Worm (Caenorhabditis elegans): ENCODE measurements around the gene C14A6.12.

C14A6.12 gene

DNA sequence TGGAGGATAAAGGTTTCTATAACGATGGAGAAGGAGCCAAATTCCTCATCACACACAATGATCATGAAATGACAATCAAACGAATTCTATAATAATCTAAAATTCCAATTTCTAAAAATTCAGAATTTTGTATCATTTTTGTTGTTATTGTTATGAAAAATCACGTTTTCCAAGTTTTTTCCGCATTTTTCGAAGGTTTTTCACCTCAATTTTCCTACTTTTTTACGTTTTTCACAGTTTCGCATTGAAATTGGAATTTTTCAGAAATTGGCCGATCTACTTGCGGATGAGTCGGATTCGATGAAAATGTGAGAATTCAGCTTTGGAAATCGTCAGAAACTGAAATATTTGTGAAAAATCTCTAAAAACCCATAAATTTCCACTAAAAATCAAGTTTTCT, 37.4 kb downstream of the C14A6.12 start, which contains the start of gene fbxa-210:
TSS of gene fbxa-210 (plus strand) at position 301 of the 400 bp plus-strand sequence.
- TF ChIP-seq pes-1 (GFP tag; IDR thresholded peaks at IDR 0.05) = no peak
- no peak for TF ChIP-seq ceh-13 (GFP tag; optimal IDR thresholded peaks at IDR 0.05)
- no peak for TF ChIP-seq hmbx-1 (tag; optimal IDR thresholded peaks at IDR 0.05)
- no peak for TF ChIP-seq aly-1 (tag; optimal IDR thresholded peaks at IDR 0.05)
- TF ChIP-seq flt-1 (GFP tag; IDR thresholded peaks at IDR 0.05) = no peak
- no peak for TF ChIP-seq hmg-4 (GFP tag; optimal IDR thresholded peaks at IDR 0.05)
- TF ChIP-seq sea-1 (GFP tag; conservative IDR thresholded peaks at IDR 0.05) = no peak
- TF ChIP-seq B0310.2 (tag; optimal IDR thresholded peaks at IDR 0.05) = no peak
- no peak for TF ChIP-seq hnd-1 (tag; optimal IDR thresholded peaks at IDR 0.05)
- TF ChIP-seq F13C5.2 (tag; optimal IDR thresholded peaks at IDR 0.05) = no peak
- no peak for TF ChIP-seq scrt-1 (GFP tag; IDR thresholded peaks at IDR 0.05)
- no peak for TF ChIP-seq ets-7 (tag; optimal IDR thresholded peaks at IDR 0.05)
- no peak for TF ChIP-seq tra-4 (tag; optimal IDR thresholded peaks at IDR 0.05)
- TF ChIP-seq ama-1 (optimal IDR thresholded peaks at IDR 0.05) = no peak
- TF ChIP-seq ceh-36 (tag; optimal IDR thresholded peaks at IDR 0.05) = no peak

DNA sequence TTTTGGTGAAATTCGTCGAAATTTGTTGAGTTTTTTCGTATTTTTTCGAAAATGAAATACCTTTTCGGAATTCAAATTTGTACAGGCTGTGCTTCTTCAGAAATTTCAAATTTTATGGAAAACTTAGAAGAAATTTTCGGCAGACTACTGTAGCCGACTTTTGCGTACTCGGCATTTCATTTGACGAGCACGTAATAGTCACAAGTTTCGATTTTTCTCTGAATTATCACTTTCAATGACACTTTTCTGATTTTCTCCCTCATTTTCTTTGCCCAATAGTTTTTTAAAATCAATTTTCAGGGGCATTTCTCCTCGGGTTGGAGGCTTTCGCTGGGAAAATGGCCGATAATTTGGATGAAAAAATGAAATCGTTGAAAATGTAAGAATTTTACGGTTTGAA, 38.8 kb downstream of the C14A6.12 start, which contains the start of gene fbxa-107:
TSS of gene fbxa-107 (plus strand) at position 301 of the 400 bp plus-strand sequence.
- TF ChIP-seq B0310.2 (tag; optimal IDR thresholded peaks at IDR 0.05) (no peak), F13C5.2 (tag; optimal IDR thresholded peaks at IDR 0.05) (no peak), hnd-1 (tag; optimal IDR thresholded peaks at IDR 0.05) (no peak), ets-7 (tag; optimal IDR thresholded peaks at IDR 0.05) (no peak), hmg-4 (GFP tag; optimal IDR thresholded peaks at IDR 0.05) (no peak), sea-1 (GFP tag; conservative IDR thresholded peaks at IDR 0.05) (no peak), ceh-13 (GFP tag; optimal IDR thresholded peaks at IDR 0.05) (no peak), aly-1 (tag; optimal IDR thresholded peaks at IDR 0.05) (no peak), ceh-36 (tag; optimal IDR thresholded peaks at IDR 0.05) (no peak), tbx-37 (GFP tag; conservative IDR thresholded peaks at IDR 0.05) (no peak), flt-1 (GFP tag; IDR thresholded peaks at IDR 0.05) (no peak)

All from whole organism, early embryonic.